Fruit fly (Drosophila melanogaster) whole organism, embryonic: ENCODE results near the gene Best4.
A peak's percentile ranks its signal among the peaks of the same experiment; 100 is the strongest.

ENCODE experiments used
- Aef1 ChIP-seq: fragments of 200-800 bp; sonication (Bioruptor generic); IDR thresholded peaks from 3 replicates; pipeline ENCODE4 v1.3.6; 2022; ENCODE audit warnings: missing biosample characterization, missing genetic modification characterization
- CG11560 ChIP-seq: fragments of 200-800 bp; sonication (Bioruptor generic); IDR thresholded peaks from 3 replicates; pipeline ENCODE4 v1.3.6; 2022; ENCODE audit warnings: missing biosample characterization, missing genetic modification characterization
- CG11696 ChIP-seq: fragments of 200-800 bp; sonication (Bioruptor generic); IDR thresholded peaks from 2 replicates; pipeline ENCODE4 v1.3.6; 2022; ENCODE audit warnings: missing biosample characterization, missing genetic modification characterization
- CG14710 ChIP-seq: fragments of 200-800 bp; sonication (Bioruptor generic); optimal IDR thresholded peaks from 3 replicates; lab custom pipeline; 2019; ENCODE audit warnings: missing biosample characterization, mild to moderate bottlenecking, missing genetic modification characterization, moderate library complexity
- CG14860 ChIP-seq: fragments of 200-800 bp; sonication (Bioruptor generic); IDR thresholded peaks from 3 replicates; pipeline ENCODE4 v1.3.6; 2022; ENCODE audit warnings: missing biosample characterization, missing genetic modification characterization; ENCODE audit not compliant: partially characterized antibody
- CG1529 ChIP-seq: fragments of 200-800 bp; sonication (Bioruptor generic); optimal IDR thresholded peaks from 3 replicates; lab custom pipeline; 2018; ENCODE audit warnings: missing biosample characterization, missing genetic modification characterization
- CG17568 ChIP-seq: fragments of 200-800 bp; sonication (Bioruptor generic); optimal IDR thresholded peaks from 2 replicates; lab custom pipeline; 2018; ENCODE audit warnings: missing biosample characterization, mild to moderate bottlenecking, missing genetic modification characterization, moderate library complexity
- CG18476 ChIP-seq: fragments of 200-800 bp; sonication (Bioruptor generic); optimal IDR thresholded peaks from 2 replicates; lab custom pipeline; 2016; ENCODE audit warnings: missing biosample characterization, mild to moderate bottlenecking, missing genetic modification characterization
- CG18764 ChIP-seq: fragments of 200-800 bp; sonication (Bioruptor generic); optimal IDR thresholded peaks from 3 replicates; lab custom pipeline; 2016; ENCODE audit warnings: missing biosample characterization, missing genetic modification characterization
- CG2129 ChIP-seq: fragments of 200-800 bp; sonication (Bioruptor generic); IDR thresholded peaks from 2 replicates; pipeline ENCODE4 v1.3.6; 2022; ENCODE audit warnings: missing biosample characterization, missing genetic modification characterization; ENCODE audit not compliant: partially characterized antibody
- CG2875 ChIP-seq: fragments of 200-800 bp; sonication (Bioruptor generic); optimal IDR thresholded peaks from 2 replicates; lab custom pipeline; 2017; ENCODE audit warnings: missing biosample characterization, mild to moderate bottlenecking, missing genetic modification characterization, missing genetic modification reagents
- CG4328 ChIP-seq: fragments of 200-800 bp; sonication (Bioruptor generic); optimal IDR thresholded peaks from 3 replicates; lab custom pipeline; 2017; ENCODE audit warnings: missing biosample characterization, missing genetic modification reagents, missing genetic modification characterization
- CG4854 ChIP-seq: fragments of 200-800 bp; sonication (Bioruptor generic); optimal IDR thresholded peaks from 2 replicates; lab custom pipeline; 2016; ENCODE audit warnings: missing biosample characterization, missing genetic modification characterization, inconsistent platforms
- CG6175 ChIP-seq: fragments of 200-800 bp; sonication (Bioruptor generic); IDR thresholded peaks from 3 replicates; pipeline ENCODE4 v1.3.6; 2022; ENCODE audit warnings: missing biosample characterization, missing genetic modification characterization
- CG6254 ChIP-seq: fragments of 200-800 bp; sonication (Bioruptor generic); optimal IDR thresholded peaks from 3 replicates; lab custom pipeline; 2017; ENCODE audit warnings: mild to moderate bottlenecking, missing biosample characterization, missing genetic modification reagents, missing genetic modification characterization
- CG6813 ChIP-seq: fragments of 200-800 bp; sonication (Bioruptor generic); optimal IDR thresholded peaks from 2 replicates; lab custom pipeline; 2017; ENCODE audit warnings: missing biosample characterization, missing genetic modification characterization, mild to moderate bottlenecking, moderate library complexity, missing genetic modification reagents
- CG7987 ChIP-seq: fragments of 200-800 bp; sonication (Bioruptor generic); optimal IDR thresholded peaks from 2 replicates; lab custom pipeline; 2018; ENCODE audit warnings: missing biosample characterization, mild to moderate bottlenecking, missing genetic modification characterization, moderate library complexity
- CG8089 ChIP-seq: fragments of 200-800 bp; sonication (Bioruptor generic); optimal IDR thresholded peaks from 3 replicates; lab custom pipeline; 2016; ENCODE audit warnings: missing biosample characterization, missing genetic modification characterization
- CkIIα-i1 ChIP-seq: fragments of 200-800 bp; sonication (Bioruptor generic); IDR thresholded peaks from 2 replicates; pipeline ENCODE4 v1.3.6; 2022; ENCODE audit warnings: missing biosample characterization, missing genetic modification characterization
- Dek ChIP-seq: fragments of 200-800 bp; sonication (Bioruptor generic); optimal IDR thresholded peaks from 3 replicates; lab custom pipeline; 2019; ENCODE audit warnings: missing biosample characterization, mild to moderate bottlenecking, missing genetic modification characterization, moderate library complexity
- Doc2 ChIP-seq: fragments of 200-800 bp; sonication (Bioruptor generic); IDR thresholded peaks from 2 replicates; pipeline ENCODE4 v1.3.6; 2022; ENCODE audit warnings: missing biosample characterization, missing genetic modification characterization
- Drgx ChIP-seq: fragments of 200-800 bp; sonication (Bioruptor generic); IDR thresholded peaks from 2 replicates; pipeline ENCODE4 v1.3.6; 2022; ENCODE audit warnings: missing biosample characterization, missing genetic modification characterization
- Lpt ChIP-seq: fragments of >200 bp; optimal IDR thresholded peaks from 2 replicates; lab custom pipeline; 2018; ENCODE audit warnings: missing biosample characterization, missing genetic modification characterization
- NFAT ChIP-seq: fragments of 200-800 bp; sonication (Bioruptor generic); IDR thresholded peaks from 2 replicates; pipeline ENCODE4 v1.3.6; 2022; ENCODE audit warnings: missing biosample characterization, missing genetic modification characterization
- Oaz ChIP-seq: fragments of 200-800 bp; sonication (Bioruptor generic); IDR thresholded peaks from 2 replicates; pipeline ENCODE4 v1.3.6; 2022; ENCODE audit warnings: missing biosample characterization, missing genetic modification characterization
- Poxn ChIP-seq: fragments of 200-800 bp; sonication (Bioruptor generic); IDR thresholded peaks from 2 replicates; pipeline ENCODE4 v1.3.6; 2022; ENCODE audit warnings: missing biosample characterization, missing genetic modification characterization
- Sin3A ChIP-seq: fragments of >200 bp; optimal IDR thresholded peaks from 2 replicates; lab custom pipeline; 2018
- Stat92E ChIP-seq, 3 experiments: fragments of >200 bp in 2 of 3; fragments of 200-800 bp in 1 of 3; sonication (Bioruptor generic) in 1 of 3; optimal IDR thresholded peaks; 2 replicates each; lab custom pipeline; 2017 to 2019; ENCODE audit warnings: missing biosample characterization in 3 of 3, missing genetic modification characterization in 3 of 3, mild to moderate bottlenecking in 1 of 3, moderate library complexity in 1 of 3
- Tbp ChIP-seq: fragments of >200 bp; optimal IDR thresholded peaks from 2 replicates; lab custom pipeline; 2018; ENCODE audit warnings: missing biosample characterization, missing genetic modification characterization
- amos ChIP-seq: fragments of 200-800 bp; sonication (Bioruptor generic); IDR thresholded peaks from 2 replicates; pipeline ENCODE4 v1.3.6; 2022; ENCODE audit warnings: missing biosample characterization, missing genetic modification characterization; ENCODE audit not compliant: partially characterized antibody
- aop ChIP-seq: fragments of 200-800 bp; sonication (Bioruptor generic); IDR thresholded peaks from 2 replicates; pipeline ENCODE4 v1.3.6; 2022; ENCODE audit warnings: missing biosample characterization, missing genetic modification characterization
- ap ChIP-seq: fragments of 200-800 bp; sonication (Bioruptor generic); IDR thresholded peaks from 2 replicates; pipeline ENCODE4 v1.3.6; 2022; ENCODE audit warnings: missing biosample characterization, missing genetic modification characterization
- bab2 ChIP-seq: fragments of 200-800 bp; sonication (Bioruptor generic); optimal IDR thresholded peaks from 2 replicates; lab custom pipeline; 2016; ENCODE audit warnings: missing biosample characterization, missing genetic modification characterization
- bowl ChIP-seq: fragments of 200-800 bp; sonication (Bioruptor generic); IDR thresholded peaks from 2 replicates; pipeline ENCODE4 v1.3.6; 2022; ENCODE audit warnings: missing biosample characterization, missing genetic modification characterization
- caup ChIP-seq: fragments of 200-800 bp; sonication (Bioruptor generic); optimal IDR thresholded peaks from 3 replicates; lab custom pipeline; 2017; ENCODE audit warnings: missing biosample characterization, mild to moderate bottlenecking, missing genetic modification characterization, moderate library complexity; ENCODE audit not compliant: severe bottlenecking
- ci ChIP-seq: fragments of 200-800 bp; sonication (Bioruptor generic); IDR thresholded peaks from 3 replicates; pipeline ENCODE4 v1.3.6; 2022; ENCODE audit warnings: missing biosample characterization, missing genetic modification characterization
- crc ChIP-seq: fragments of 200-800 bp; sonication (Bioruptor generic); optimal IDR thresholded peaks from 2 replicates; lab custom pipeline; 2016; ENCODE audit warnings: missing biosample characterization, missing genetic modification characterization
- gce ChIP-seq: fragments of 200-800 bp; sonication (Bioruptor generic); IDR thresholded peaks from 3 replicates; pipeline ENCODE4 v1.3.6; 2022; ENCODE audit warnings: missing biosample characterization, missing genetic modification characterization
- gfzf ChIP-seq: fragments of 200-800 bp; sonication (Bioruptor generic); optimal IDR thresholded peaks from 2 replicates; lab custom pipeline; 2016; ENCODE audit warnings: missing biosample characterization, mild to moderate bottlenecking, missing genetic modification characterization, moderate library complexity
- her ChIP-seq: fragments of 200-800 bp; sonication (Bioruptor generic); optimal IDR thresholded peaks from 2 replicates; lab custom pipeline; 2016; ENCODE audit warnings: missing biosample characterization, missing genetic modification characterization
- jumu ChIP-seq: fragments of 200-800 bp; sonication (Bioruptor generic); optimal IDR thresholded peaks from 3 replicates; lab custom pipeline; 2016; ENCODE audit warnings: missing biosample characterization, missing genetic modification characterization
- oc ChIP-seq: fragments of 200-800 bp; sonication (Bioruptor generic); optimal IDR thresholded peaks from 2 replicates; lab custom pipeline; 2018; ENCODE audit warnings: missing biosample characterization, mild to moderate bottlenecking, missing genetic modification characterization, moderate library complexity
- p53 ChIP-seq: fragments of 200-800 bp; sonication (Bioruptor generic); optimal IDR thresholded peaks from 2 replicates; lab custom pipeline; 2016; ENCODE audit warnings: missing biosample characterization, missing genetic modification characterization
- pb ChIP-seq: fragments of 200-800 bp; sonication (Bioruptor generic); optimal IDR thresholded peaks from 3 replicates; lab custom pipeline; 2016; ENCODE audit warnings: missing biosample characterization, missing genetic modification characterization
- prd ChIP-seq, 3 experiments: fragments of >200 bp in 2 of 3; fragments of 200-800 bp in 1 of 3; sonication (Bioruptor generic) in 1 of 3; optimal IDR thresholded peaks in 2 of 3; IDR thresholded peaks in 1 of 3; 2 replicates in 2 of 3; 3 replicates in 1 of 3; pipeline versions ENCODE4 v1.3.6 to Lab custom; 2017 to 2022; ENCODE audit warnings: missing biosample characterization in 1 of 3, missing genetic modification characterization in 1 of 3
- pzg ChIP-seq: fragments of 200-800 bp; sonication (Bioruptor generic); optimal IDR thresholded peaks from 3 replicates; lab custom pipeline; 2018; ENCODE audit warnings: missing biosample characterization, mild to moderate bottlenecking, missing genetic modification characterization, moderate library complexity
- tx ChIP-seq: fragments of 200-800 bp; sonication (Bioruptor generic); optimal IDR thresholded peaks from 2 replicates; lab custom pipeline; 2016; ENCODE audit warnings: missing biosample characterization, missing genetic modification characterization
- vnd ChIP-seq: fragments of 200-800 bp; sonication (Bioruptor generic); IDR thresholded peaks from 3 replicates; pipeline ENCODE4 v1.3.6; 2022; ENCODE audit warnings: missing biosample characterization, missing genetic modification characterization; ENCODE audit not compliant: partially characterized antibody
- wor ChIP-seq: fragments of 200-800 bp; sonication (Bioruptor generic); IDR thresholded peaks from 2 replicates; pipeline ENCODE4 v1.3.6; 2022; ENCODE audit warnings: missing biosample characterization, missing genetic modification characterization
- zen ChIP-seq: fragments of 200-800 bp; sonication (Bioruptor generic); optimal IDR thresholded peaks from 3 replicates; lab custom pipeline; 2018; ENCODE audit warnings: missing biosample characterization, mild to moderate bottlenecking, missing genetic modification characterization, moderate library complexity

Best4 gene

dm6 chr3L:15304224-15305035 lies 5.7 kb downstream of the Best4 start, which contains the start of gene CG7255 (continued):
- TF ChIP-seq pb (no peak), CG14710 (tag; lab: Kevin White, UChicago) (no peak), vnd (GFP tag; lab: Robert Waterston, UW) (no peak), zen (tag; lab: Kevin White, UChicago) (no peak), bowl (GFP tag; lab: Robert Waterston, UW) (no peak), NFAT (GFP tag; lab: Robert Waterston, UW) (no peak), CG6254 (no peak), Poxn (GFP tag; lab: Robert Waterston, UW) (no peak), CG2875 (GFP tag; lab: Kevin White, UChicago) (no peak), Sin3A (lab: Kevin White, UChicago) (no peak), her (GFP tag; lab: Kevin White, UChicago) (no peak), jumu (GFP tag; lab: Kevin White, UChicago) (no peak), caup (GFP tag; lab: Kevin White, UChicago) (peak; percentile 17), ci (GFP tag; lab: Robert Waterston, UW) (peak; percentile 13; the same call in 1 of the 3 replicates), CG4854 (GFP tag; lab: Kevin White, UChicago) (no peak), CG4328 (no peak), oc (no peak), CG2129 (GFP tag; lab: Robert Waterston, UW) (no peak), Stat92E (GFP tag; optimal IDR thresholded peaks at IDR 0.05; lab: Kevin White, UChicago) (no peak), Oaz (no peak), CkIIα-i1 (GFP tag; lab: Robert Waterston, UW) (no peak), CG14860 (GFP tag; lab: Robert Waterston, UW) (no peak), CG18764 (GFP tag; lab: Kevin White, UChicago) (no peak), tx (GFP tag; lab: Kevin White, UChicago) (no peak), CG6813 (no peak), amos (GFP tag; lab: Robert Waterston, UW) (no peak), wor (GFP tag; lab: Robert Waterston, UW) (no peak), gfzf (GFP tag; lab: Kevin White, UChicago) (no peak), CG11560 (tag; lab: Robert Waterston, UW) (no peak), CG8089 (GFP tag; lab: Kevin White, UChicago) (no peak), p53 (GFP tag; lab: Kevin White, UChicago) (no peak), CG1529 (GFP tag; lab: Kevin White, UChicago) (no peak), CG18476 (no peak), CG11696 (GFP tag; lab: Robert Waterston, UW) (no peak), gce (GFP tag; lab: Robert Waterston, UW) (no peak), CG7987 (GFP tag; lab: Kevin White, UChicago) (no peak), Drgx (GFP tag; lab: Robert Waterston, UW) (no peak), Aef1 (GFP tag; lab: Robert Waterston, UW) (peak; percentile 56; the same call in 2 of the 3 replicates), Dek (tag; lab: Kevin White, UChicago) (no peak), crc (GFP tag; lab: Kevin White, UChicago) (no peak), ap (GFP tag; lab: Robert Waterston, UW) (no peak), bab2 (no peak), Doc2 (GFP tag; lab: Robert Waterston, UW) (no peak), pzg (GFP tag; lab: Kevin White, UChicago) (no peak), Tbp (GFP tag; lab: Kevin White, UChicago) (no peak), CG17568 (GFP tag; lab: Kevin White, UChicago) (no peak), Lpt (GFP tag; lab: Kevin White, UChicago) (no peak), CG6175 (GFP tag; lab: Robert Waterston, UW) (no peak), aop (GFP tag; lab: Robert Waterston, UW) (no peak), prd (optimal IDR thresholded peaks at IDR 0.05; lab: Kevin White, UChicago) (no peak), prd (GFP tag; IDR thresholded peaks at IDR 0.05; lab: Robert Waterston, UW) (peak; percentile 28; the same call in 2 of the 3 replicates)
